Fruit fly (Drosophila melanogaster) ovary, adult (tissue): ENCODE data around the gene CG34273.

Source experiments
- CG17801 ChIP-seq: fragments of 200-800 bp; optimal IDR thresholded peaks from 2 replicates; lab custom pipeline; 2019; ENCODE audit warnings: missing biosample characterization, mild to moderate bottlenecking, missing genetic modification characterization, moderate library complexity; ENCODE audit not compliant: partially characterized antibody

Gene CG34273

dm6 chr3R:14516742-14517141, at the start of gene CG34273:
Gene CG34273, plus strand, starts transcription at chr3R:14517042.
- no peak for TF ChIP-seq CG17801 (GFP tag; lab: Kevin White, UChicago)

DNA sequence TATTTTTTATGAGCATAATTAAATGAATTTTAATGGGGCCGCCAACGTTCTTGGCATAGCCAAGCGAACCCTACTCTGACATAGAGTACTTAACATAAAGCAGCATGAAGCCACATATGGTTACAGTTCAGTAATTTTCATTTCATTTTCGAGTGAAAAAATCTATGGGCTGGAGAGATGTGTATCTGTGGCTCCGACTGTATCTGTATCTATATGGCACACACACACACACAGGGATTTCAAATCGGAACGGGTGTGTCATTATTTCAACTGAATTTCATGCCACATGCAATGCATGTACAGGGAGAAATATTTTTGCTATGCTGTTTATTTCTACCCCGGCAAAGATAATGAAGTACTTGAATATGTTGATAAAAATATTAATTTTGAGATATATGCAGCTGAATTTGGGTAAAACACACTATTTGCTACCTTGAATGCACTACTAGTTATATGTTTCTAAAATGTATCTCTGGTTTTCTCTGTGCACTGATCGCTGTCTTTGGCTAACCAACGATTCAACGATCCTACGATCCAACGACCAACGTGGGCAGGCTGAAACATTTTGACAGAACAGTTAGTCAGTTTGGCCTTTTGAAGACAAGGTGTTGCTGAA, 49.5 kb upstream of the CG34273 start:
- TF ChIP-seq CG17801 (GFP tag; lab: Kevin White, UChicago) = no peak

dm6 chr3R:14468652-14469289, 48.1 kb upstream of the CG34273 start:
- TF ChIP-seq CG17801 (GFP tag; lab: Kevin White, UChicago) = no peak

DNA sequence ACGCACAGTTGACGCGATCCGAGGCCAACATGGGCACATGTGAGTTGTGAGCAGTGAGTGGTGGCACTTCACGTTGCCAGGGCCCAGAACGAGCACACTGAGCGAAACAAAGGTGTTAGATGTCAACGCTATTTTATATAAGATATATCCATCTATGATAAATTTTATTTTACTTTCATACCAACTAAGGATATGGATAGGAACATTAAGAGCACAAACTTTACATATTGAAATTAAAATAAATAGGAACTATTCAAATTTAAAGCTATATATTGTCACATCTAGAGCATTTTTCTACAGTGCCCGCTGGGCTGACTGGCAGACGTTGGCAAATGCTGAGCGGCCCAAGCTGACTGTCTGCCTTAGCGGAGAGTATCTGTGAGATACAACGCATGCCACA, 47.1 kb upstream of the CG34273 start:
- no peak for TF ChIP-seq CG17801 (GFP tag; lab: Kevin White, UChicago)

DNA sequence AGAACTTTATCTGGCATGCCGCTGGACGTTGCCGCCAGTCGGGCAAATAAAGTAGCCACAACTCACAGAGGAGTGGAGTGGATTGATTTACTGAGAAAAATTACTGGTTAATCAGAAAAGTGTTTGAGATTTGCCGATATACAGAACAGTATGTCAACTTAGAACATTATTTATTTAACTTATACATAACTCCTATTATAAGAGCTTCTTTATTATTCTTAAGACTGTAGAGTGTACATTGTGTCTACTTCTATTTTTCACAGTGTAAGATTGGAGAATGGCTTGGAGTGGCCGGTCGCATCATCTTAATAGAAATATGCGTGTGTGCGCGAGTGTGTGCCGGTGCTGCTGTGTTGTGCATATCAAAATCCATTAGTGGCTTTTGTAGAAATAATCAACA, 46.2 kb upstream of the CG34273 start:
- TF ChIP-seq CG17801 (GFP tag; lab: Kevin White, UChicago) = no peak

DNA sequence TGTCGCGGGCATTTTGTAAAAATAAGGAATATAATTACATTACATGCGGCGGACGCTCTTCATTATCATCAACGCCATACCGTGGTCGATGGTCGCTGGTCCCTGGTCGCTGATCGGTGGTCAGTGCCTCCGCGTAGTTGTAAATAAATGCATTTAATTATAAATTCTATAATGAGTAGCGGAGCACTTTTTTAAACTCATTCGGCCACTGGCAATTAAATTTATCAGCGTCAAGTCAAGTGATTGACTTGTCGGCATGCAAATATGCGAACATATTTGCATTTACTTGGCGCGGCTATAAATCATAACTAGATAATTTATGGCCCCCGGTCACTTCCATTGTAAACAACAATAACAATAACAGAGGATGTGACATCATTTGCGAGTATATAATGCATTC, 45.4 kb upstream of the CG34273 start:
- TF ChIP-seq CG17801 (GFP tag; lab: Kevin White, UChicago) = no peak

- no peak for TF ChIP-seq CG17801 (GFP tag; lab: Kevin White, UChicago)
Observed at dm6 chr3R:14472580-14473353, 44.1 kb upstream of the CG34273 start.

- no peak for TF ChIP-seq CG17801 (GFP tag; lab: Kevin White, UChicago)
Observed at dm6 chr3R:14473574-14473973, 43.3 kb upstream of the CG34273 start.

dm6 chr3R:14474073-14474722, 42.6 kb upstream of the CG34273 start:
- TF ChIP-seq CG17801 (GFP tag; lab: Kevin White, UChicago) = no peak

dm6 chr3R:14476273-14476672, 40.6 kb upstream of the CG34273 start:
- TF ChIP-seq CG17801 (GFP tag; lab: Kevin White, UChicago) = no peak

dm6 chr3R:14477085-14477762, 39.6 kb upstream of the CG34273 start:
- no peak for TF ChIP-seq CG17801 (GFP tag; lab: Kevin White, UChicago)

DNA sequence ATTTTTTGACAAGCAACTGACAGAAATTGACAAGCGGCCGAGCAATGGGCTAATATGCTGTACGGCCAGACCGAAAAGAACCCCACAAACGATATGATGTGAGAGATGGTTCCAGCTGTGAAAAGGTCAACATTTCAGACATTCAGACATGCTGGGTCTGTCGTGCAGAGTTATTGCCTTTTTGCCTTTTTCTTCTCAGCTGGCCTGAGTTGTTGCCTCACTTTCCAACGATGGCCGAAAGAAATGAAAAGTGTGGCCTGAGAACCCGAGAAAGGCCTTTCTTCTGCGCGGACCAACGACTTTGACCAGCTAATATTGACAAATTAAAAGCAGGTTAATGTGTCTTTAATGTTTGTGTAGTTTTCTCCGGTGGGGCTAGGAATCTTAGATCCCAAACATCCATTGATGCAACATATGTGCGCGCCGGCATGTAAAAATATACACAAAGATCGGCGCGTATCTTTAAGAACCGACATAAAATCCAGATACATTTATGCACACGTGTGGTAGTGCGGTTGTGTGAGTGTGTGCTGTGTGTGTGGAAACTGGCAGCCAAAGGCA, 38.9 kb upstream of the CG34273 start:
- TF ChIP-seq CG17801 (GFP tag; lab: Kevin White, UChicago) = no peak

DNA sequence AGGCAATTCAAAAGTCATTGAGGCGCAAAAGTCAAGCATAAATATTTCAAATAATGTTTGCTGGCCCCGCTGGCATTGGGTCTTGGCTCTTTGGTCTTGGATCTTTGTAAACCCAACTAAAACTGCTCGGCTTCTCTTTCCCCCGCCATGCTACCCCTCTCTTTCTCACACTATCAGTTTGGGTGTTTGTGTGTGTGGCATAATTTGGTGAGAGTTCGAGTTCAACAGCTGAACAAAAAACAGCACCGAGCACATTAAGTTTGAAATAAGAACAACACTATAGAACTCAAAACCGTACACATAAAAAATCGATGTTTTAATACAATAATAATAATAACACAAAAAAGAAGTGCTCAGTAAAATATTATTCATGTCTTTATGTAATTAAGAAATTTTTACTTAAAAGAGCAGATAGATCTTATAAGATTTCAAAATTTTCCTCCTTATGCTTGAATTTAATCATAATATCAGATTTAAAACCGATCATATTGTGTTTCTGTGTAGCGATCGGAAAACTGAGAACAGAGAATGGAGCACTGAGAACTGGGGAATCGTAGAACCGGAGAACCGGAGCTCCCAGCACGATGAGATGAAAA, 38.3 kb upstream of the CG34273 start:
- TF ChIP-seq CG17801 (GFP tag; lab: Kevin White, UChicago) = no peak

dm6 chr3R:14479623-14480194, 37.1 kb upstream of the CG34273 start:
- TF ChIP-seq CG17801 (GFP tag; lab: Kevin White, UChicago) = no peak
